Worm (Caenorhabditis elegans) whole organism, L4/young adult: Measurements from ENCODE around the gene F15B9.6.

Experiments used
- dao-5 ChIP-seq: sonication (generic microtip); optimal IDR thresholded peaks from 2 replicates; lab custom pipeline; 2016; ENCODE audit warnings: missing genotype, missing genetic modification characterization, moderate library complexity, missing compliant biosample characterization
- him-1 ChIP-seq: sonication (generic microtip); optimal IDR thresholded peaks from 2 replicates; lab custom pipeline; 2016; ENCODE audit warnings: missing genotype, missing genetic modification reagents, missing genetic modification characterization, missing compliant biosample characterization

- TF ChIP-seq dao-5 (no peak), him-1 (tag; lab: Kevin White, UChicago) (no peak)
Measured at ce11 chrV:13036466-13036865, 22.5 kb downstream of the F15B9.6 start, which contains the start of gene W07G4.2.
